Worm (Caenorhabditis elegans) whole organism, L1 larva: ENCODE results near the gene mars-1.

Experiments
- C16A3.4 ChIP-seq: fragments of 150-350 bp; optimal IDR thresholded peaks from 2 replicates; lab custom pipeline; 2014; ENCODE audit warnings: missing biosample characterization, missing genetic modification characterization
- C34B4.2 ChIP-seq: sonication (generic microtip); optimal IDR thresholded peaks from 2 replicates; lab custom pipeline; 2017; ENCODE audit warnings: mild to moderate bottlenecking, missing genetic modification characterization, missing compliant biosample characterization
- alr-1 ChIP-seq: fragments of 200-800 bp; sonication (Bioruptor generic); optimal IDR thresholded peaks from 2 replicates; lab custom pipeline; 2018; ENCODE audit warnings: borderline replicate concordance, mild to moderate bottlenecking, missing genetic modification characterization, missing compliant biosample characterization
- ama-1 ChIP-seq: fragments of 150-350 bp; optimal IDR thresholded peaks from 2 replicates; lab custom pipeline; 2014
- blmp-1 ChIP-seq: fragments of 150-350 bp; optimal IDR thresholded peaks from 2 replicates; lab custom pipeline; 2014; ENCODE audit warnings: missing biosample characterization, missing genetic modification characterization
- ceh-8 ChIP-seq: fragments of 200-800 bp; sonication (Bioruptor generic); optimal IDR thresholded peaks from 2 replicates; lab custom pipeline; 2018; ENCODE audit warnings: mild to moderate bottlenecking, missing genetic modification characterization, moderate library complexity, missing compliant biosample characterization
- ceh-82 ChIP-seq, 3 experiments: fragments of 150-350 bp in 1 of 3; sonication (generic microtip) in 2 of 3; optimal IDR thresholded peaks; 2 replicates each; lab custom pipeline; 2014 to 2017; ENCODE audit warnings: missing biosample characterization in 3 of 3, missing genetic modification characterization in 3 of 3
- ces-1 ChIP-seq: fragments of 150-350 bp; optimal IDR thresholded peaks from 2 replicates; lab custom pipeline; 2014; ENCODE audit warnings: missing biosample characterization, missing genetic modification reagents, missing genetic modification characterization
- efl-1 ChIP-seq, 4 experiments: fragments of 150-350 bp; optimal IDR thresholded peaks in 3 of 4; peaks in 1 of 4; 1 replicate in 1 of 4; 2 replicates in 3 of 4; lab custom pipeline; 2014; ENCODE audit warnings: missing biosample characterization in 2 of 4, missing genetic modification characterization in 2 of 4, missing genetic modification reagents in 2 of 4
- elt-2 ChIP-seq: sonication (generic microtip); optimal IDR thresholded peaks from 2 replicates; lab custom pipeline; 2016; ENCODE audit warnings: missing genetic modification characterization, mild to moderate bottlenecking, inconsistent platforms, missing compliant biosample characterization, missing genetic modification reagents
- ets-5 ChIP-seq: fragments of 200-800 bp; sonication (Bioruptor generic); IDR thresholded peaks from 2 replicates; pipeline ENCODE4 v1.3.6; 2022; ENCODE audit warnings: missing genetic modification characterization, missing compliant biosample characterization
- fkh-4 ChIP-seq: sonication (generic microtip); optimal IDR thresholded peaks from 2 replicates; lab custom pipeline; 2016; ENCODE audit warnings: missing compliant biosample characterization, missing genetic modification characterization, borderline replicate concordance
- fkh-8 ChIP-seq: sonication (generic microtip); optimal IDR thresholded peaks from 2 replicates; lab custom pipeline; 2016; ENCODE audit warnings: mild to moderate bottlenecking, missing genetic modification characterization, missing compliant biosample characterization
- grh-1 ChIP-seq: fragments of 200-800 bp; sonication (Bioruptor generic); IDR thresholded peaks from 2 replicates; pipeline ENCODE4 v1.3.6; 2022; ENCODE audit warnings: missing genetic modification reagents, missing genetic modification characterization, missing compliant biosample characterization
- hlh-17 ChIP-seq: fragments of 200-800 bp; sonication (Bioruptor generic); optimal IDR thresholded peaks from 2 replicates; lab custom pipeline; 2018; ENCODE audit warnings: missing genetic modification characterization, mild to moderate bottlenecking, missing compliant biosample characterization, moderate library complexity, borderline replicate concordance
- irx-1 ChIP-seq: sonication (generic microtip); optimal IDR thresholded peaks from 2 replicates; lab custom pipeline; 2016; ENCODE audit warnings: missing genetic modification characterization, missing compliant biosample characterization
- jun-1 ChIP-seq: fragments of 150-350 bp; optimal IDR thresholded peaks from 2 replicates; lab custom pipeline; 2014; ENCODE audit warnings: missing biosample characterization, missing genetic modification reagents, missing genetic modification characterization
- lin-13 ChIP-seq: fragments of 150-350 bp; optimal IDR thresholded peaks from 2 replicates; lab custom pipeline; 2014; ENCODE audit warnings: missing biosample characterization, missing genetic modification reagents, missing genetic modification characterization
- lin-14 ChIP-seq: fragments of 200-800 bp; sonication (Bioruptor generic); optimal IDR thresholded peaks from 2 replicates; lab custom pipeline; 2018; ENCODE audit warnings: mild to moderate bottlenecking, missing genetic modification characterization, moderate library complexity, missing compliant biosample characterization
- lin-35 ChIP-seq, 2 experiments: fragments of 150-350 bp; optimal IDR thresholded peaks; 2 replicates each; lab custom pipeline; 2014; ENCODE audit warnings: missing biosample characterization in 2 of 2, missing genetic modification characterization in 2 of 2, missing genetic modification reagents in 2 of 2
- lir-3 ChIP-seq: sonication (generic microtip); optimal IDR thresholded peaks from 2 replicates; lab custom pipeline; 2016; ENCODE audit warnings: mild to moderate bottlenecking, missing genetic modification characterization, moderate library complexity, missing compliant biosample characterization; ENCODE audit not compliant: poor library complexity
- lsy-2 ChIP-seq, 2 experiments: fragments of 150-350 bp; optimal IDR thresholded peaks; 2 replicates each; lab custom pipeline; 2014; ENCODE audit warnings: missing biosample characterization in 2 of 2, missing genetic modification characterization in 2 of 2
- mab-9 ChIP-seq: fragments of 200-800 bp; sonication (Bioruptor generic); IDR thresholded peaks from 2 replicates; pipeline ENCODE4 v1.3.6; 2022; ENCODE audit warnings: missing genetic modification reagents, missing genetic modification characterization, missing compliant biosample characterization
- mef-2 ChIP-seq: fragments of 150-350 bp; optimal IDR thresholded peaks from 2 replicates; lab custom pipeline; 2014; ENCODE audit warnings: missing biosample characterization, missing genetic modification characterization
- nhr-11 ChIP-seq: fragments of 150-350 bp; optimal IDR thresholded peaks from 2 replicates; lab custom pipeline; 2014; ENCODE audit warnings: missing biosample characterization, missing genetic modification characterization
- nhr-19 ChIP-seq: fragments of 200-800 bp; sonication (Bioruptor generic); conservative IDR thresholded peaks from 2 replicates; pipeline ENCODE4 v1.3.6; 2022; ENCODE audit warnings: missing genetic modification characterization, missing compliant biosample characterization
- nhr-20 ChIP-seq: sonication (generic microtip); optimal IDR thresholded peaks from 2 replicates; lab custom pipeline; 2016; ENCODE audit warnings: mild to moderate bottlenecking, missing genetic modification characterization, missing compliant biosample characterization
- nhr-28 ChIP-seq: fragments of 150-350 bp; optimal IDR thresholded peaks from 2 replicates; lab custom pipeline; 2014; ENCODE audit warnings: missing biosample characterization, missing genetic modification characterization
- nhr-47 ChIP-seq: sonication (generic microtip); optimal IDR thresholded peaks from 2 replicates; lab custom pipeline; 2016; ENCODE audit warnings: mild to moderate bottlenecking, missing genetic modification characterization, moderate library complexity, missing compliant biosample characterization
- nhr-71 ChIP-seq: sonication (generic microtip); optimal IDR thresholded peaks from 2 replicates; lab custom pipeline; 2016; ENCODE audit warnings: mild to moderate bottlenecking, missing genetic modification characterization, moderate library complexity, missing compliant biosample characterization
- rnt-1 ChIP-seq: sonication (generic microtip); optimal IDR thresholded peaks from 2 replicates; lab custom pipeline; 2016; ENCODE audit warnings: mild to moderate bottlenecking, missing genetic modification characterization, moderate library complexity, missing compliant biosample characterization
- snpc-4 ChIP-seq: fragments of 150-350 bp; optimal IDR thresholded peaks from 2 replicates; lab custom pipeline; 2014; ENCODE audit warnings: missing biosample characterization, missing genetic modification characterization
- snu-23 ChIP-seq: sonication (generic microtip); optimal IDR thresholded peaks from 2 replicates; lab custom pipeline; 2016; ENCODE audit warnings: missing genetic modification characterization, missing compliant biosample characterization
- tbx-2 ChIP-seq: sonication (generic microtip); optimal IDR thresholded peaks from 2 replicates; lab custom pipeline; 2016; ENCODE audit warnings: missing genetic modification characterization, missing compliant biosample characterization
- tlp-1 ChIP-seq: fragments of 150-350 bp; optimal IDR thresholded peaks from 2 replicates; lab custom pipeline; 2014; ENCODE audit warnings: missing biosample characterization, missing genetic modification characterization
- unc-130 ChIP-seq: fragments of 150-350 bp; optimal IDR thresholded peaks from 2 replicates; lab custom pipeline; 2017; ENCODE audit warnings: missing biosample characterization, missing genetic modification characterization, inconsistent platforms
- unc-30 ChIP-seq: sonication (generic microtip); optimal IDR thresholded peaks from 2 replicates; lab custom pipeline; 2017; ENCODE audit warnings: missing biosample characterization, missing genetic modification characterization
- vab-15 ChIP-seq: sonication (generic microtip); optimal IDR thresholded peaks from 2 replicates; lab custom pipeline; 2017; ENCODE audit warnings: missing genotype, mild to moderate bottlenecking, missing genetic modification characterization, missing compliant biosample characterization
- xbp-1 ChIP-seq: sonication (generic microtip); optimal IDR thresholded peaks from 2 replicates; lab custom pipeline; 2016; ENCODE audit warnings: missing genetic modification characterization, missing compliant biosample characterization
- zag-1 ChIP-seq: fragments of 150-350 bp; optimal IDR thresholded peaks from 2 replicates; lab custom pipeline; 2014; ENCODE audit warnings: missing biosample characterization, missing genetic modification characterization
- zip-4 ChIP-seq: fragments of 200-800 bp; sonication (Bioruptor generic); optimal IDR thresholded peaks from 2 replicates; lab custom pipeline; 2018; ENCODE audit warnings: mild to moderate bottlenecking, missing genetic modification characterization, moderate library complexity, missing compliant biosample characterization
- ztf-11 ChIP-seq, 2 experiments: sonication (generic microtip); optimal IDR thresholded peaks; 2 replicates each; lab custom pipeline; 2016 to 2017; ENCODE audit warnings: missing genetic modification characterization in 2 of 2, missing biosample characterization in 1 of 2, missing compliant biosample characterization in 1 of 2
- ztf-4 ChIP-seq: fragments of 150-350 bp; optimal IDR thresholded peaks from 2 replicates; lab custom pipeline; 2014; ENCODE audit warnings: missing biosample characterization, missing genetic modification characterization

Gene mars-1

ce11 chrIV:11649031-11649430 lies 13.7 kb upstream of the mars-1 start, which contains the start of gene ZK809.8:
Gene ZK809.8 (minus strand): TSS chrIV:11649064.
- TF ChIP-seq irx-1: no peak
- TF ChIP-seq rnt-1 (tag; lab: Kevin White, UChicago): peak; percentile 41
- TF ChIP-seq nhr-71: peak; percentile 82
- no peak for TF ChIP-seq nhr-47 (tag; lab: Kevin White, UChicago)
- TF ChIP-seq jun-1: no peak
- no peak for TF ChIP-seq mef-2 (tag; lab: Kevin White, UChicago)
- peak; percentile 6 for TF ChIP-seq unc-130 (tag; lab: Kevin White, UChicago)
- TF ChIP-seq xbp-1: no peak
- TF ChIP-seq lin-14 (GFP tag; lab: Kevin White, UChicago): peak; percentile 67
- no peak for TF ChIP-seq lin-13 (GFP tag; lab: Kevin White, UChicago)
- no peak for TF ChIP-seq snpc-4 (tag; lab: Kevin White, UChicago)
- peak; percentile 31; the same call in 1 of the 2 replicates for TF ChIP-seq nhr-19 (GFP tag; lab: Robert Waterston, UW)
- no peak for TF ChIP-seq tbx-2
- TF ChIP-seq snu-23 (GFP tag; lab: Kevin White, UChicago): peak; percentile 33
- no peak for TF ChIP-seq tlp-1 (tag; lab: Kevin White, UChicago)
- peak in 1 of 2 experiments; percentile 42 for TF ChIP-seq lsy-2 (tag; optimal IDR thresholded peaks at IDR 0.05; lab: Kevin White, UChicago)
- TF ChIP-seq blmp-1 (tag; lab: Kevin White, UChicago): no peak
- no peak for TF ChIP-seq vab-15 (tag; lab: Kevin White, UChicago)
- TF ChIP-seq fkh-4 (tag; lab: Kevin White, UChicago): no peak
- no peak for TF ChIP-seq alr-1 (tag; lab: Kevin White, UChicago)
- no peak for TF ChIP-seq lir-3 (tag; lab: Kevin White, UChicago)
- peak; percentile 6 for TF ChIP-seq nhr-20 (tag; lab: Kevin White, UChicago)
- TF ChIP-seq unc-30: no peak
- TF ChIP-seq mab-9 (GFP tag; lab: Robert Waterston, UW): no peak

ce11 chrIV:11646908-11647307 lies 11.6 kb upstream of the mars-1 start:
- TF ChIP-seq mef-2 (tag; lab: Kevin White, UChicago): no peak
- peak; percentile 34 for TF ChIP-seq nhr-19 (GFP tag; lab: Robert Waterston, UW)
- peak; percentile 40 for TF ChIP-seq lin-14 (GFP tag; lab: Kevin White, UChicago)
- peak; percentile 1 for TF ChIP-seq unc-130 (tag; lab: Kevin White, UChicago)
- TF ChIP-seq ztf-4 (tag; lab: Kevin White, UChicago): no peak
- TF ChIP-seq fkh-8 (tag; lab: Kevin White, UChicago): no peak
- TF ChIP-seq ama-1: no peak
- TF ChIP-seq snu-23 (GFP tag; lab: Kevin White, UChicago): peak; percentile 21
- TF ChIP-seq nhr-71: peak; percentile 64
- no peak for TF ChIP-seq C16A3.4 (tag; lab: Kevin White, UChicago)
- TF ChIP-seq efl-1 (optimal IDR thresholded peaks at IDR 0.05; lab: Kevin White, UChicago): no peak
- TF ChIP-seq efl-1 (GFP tag; optimal IDR thresholded peaks at IDR 0.05 in 1 of 2; lab: Kevin White, UChicago): no peak
- no peak for TF ChIP-seq ets-5 (GFP tag; lab: Robert Waterston, UW)
- TF ChIP-seq rnt-1 (tag; lab: Kevin White, UChicago): peak; percentile 52
- TF ChIP-seq lsy-2 (tag; optimal IDR thresholded peaks at IDR 0.05; lab: Kevin White, UChicago): peak in 1 of 2 experiments; percentile 35
- TF ChIP-seq ceh-8 (GFP tag; lab: Kevin White, UChicago): no peak
- TF ChIP-seq nhr-20 (tag; lab: Kevin White, UChicago): peak; percentile 1
- no peak for TF ChIP-seq mab-9 (GFP tag; lab: Robert Waterston, UW)
- TF ChIP-seq ceh-82 (tag; optimal IDR thresholded peaks at IDR 0.05; lab: Kevin White, UChicago): no peak

ce11 chrIV:11645354-11645753 lies 10.1 kb upstream of the mars-1 start:
- TF ChIP-seq grh-1 (no peak), lsy-2 (tag; optimal IDR thresholded peaks at IDR 0.05; lab: Kevin White, UChicago) (peak in 1 of 2 experiments; percentile 25), zip-4 (GFP tag; lab: Kevin White, UChicago) (no peak), jun-1 (no peak), C34B4.2 (tag; lab: Kevin White, UChicago) (no peak), mab-9 (GFP tag; lab: Robert Waterston, UW) (no peak), hlh-17 (GFP tag; lab: Kevin White, UChicago) (no peak), nhr-28 (tag; lab: Kevin White, UChicago) (no peak), ets-5 (GFP tag; lab: Robert Waterston, UW) (no peak), C16A3.4 (tag; lab: Kevin White, UChicago) (no peak), ztf-11 (tag; optimal IDR thresholded peaks at IDR 0.05; lab: Kevin White, UChicago) (no peak), xbp-1 (no peak), mef-2 (tag; lab: Kevin White, UChicago) (no peak), nhr-71 (peak; percentile 34), rnt-1 (tag; lab: Kevin White, UChicago) (no peak), ztf-4 (tag; lab: Kevin White, UChicago) (peak; percentile 10), lin-35 (GFP tag; optimal IDR thresholded peaks at IDR 0.05; lab: Kevin White, UChicago) (no peak), unc-130 (tag; lab: Kevin White, UChicago) (peak; percentile 21), snpc-4 (tag; lab: Kevin White, UChicago) (no peak), lin-14 (GFP tag; lab: Kevin White, UChicago) (peak; percentile 67), nhr-20 (tag; lab: Kevin White, UChicago) (peak; percentile 23), nhr-11 (tag; lab: Kevin White, UChicago) (no peak), zag-1 (tag; lab: Kevin White, UChicago) (no peak), ces-1 (GFP tag; lab: Kevin White, UChicago) (no peak), lir-3 (tag; lab: Kevin White, UChicago) (no peak), snu-23 (GFP tag; lab: Kevin White, UChicago) (peak; percentile 27), fkh-4 (tag; lab: Kevin White, UChicago) (no peak), elt-2 (tag; lab: Kevin White, UChicago) (peak; percentile 8)
